Worm (Caenorhabditis elegans) whole organism, young adult: ENCODE results near the gene K05F1.14.

Experiments
- C17E4.6 ChIP-seq: fragments of 200-800 bp; sonication (Bioruptor generic); IDR thresholded peaks from 2 replicates; pipeline ENCODE4 v1.3.6; 2022; ENCODE audit warnings: missing genetic modification reagents, missing genetic modification characterization, missing compliant biosample characterization
- D2030.7 ChIP-seq: fragments of 200-800 bp; sonication (Bioruptor generic); IDR thresholded peaks from 2 replicates; pipeline ENCODE4 v1.3.6; 2022; ENCODE audit warnings: missing genetic modification reagents, missing genetic modification characterization, missing compliant biosample characterization
- F52B5.7 ChIP-seq: sonication (generic microtip); optimal IDR thresholded peaks from 2 replicates; lab custom pipeline; 2016; ENCODE audit warnings: mild to moderate bottlenecking, missing genetic modification characterization, missing compliant biosample characterization
- F57A8.1 ChIP-seq: fragments of 200-800 bp; sonication (Bioruptor generic); optimal IDR thresholded peaks from 2 replicates; lab custom pipeline; 2018; ENCODE audit warnings: mild to moderate bottlenecking, missing genetic modification characterization, moderate library complexity, missing compliant biosample characterization
- K11D2.4 ChIP-seq: fragments of 200-800 bp; sonication (Bioruptor generic); IDR thresholded peaks from 2 replicates; pipeline ENCODE4 v1.3.6; 2022; ENCODE audit warnings: missing genetic modification reagents, missing genetic modification characterization, missing compliant biosample characterization
- K12H6.12 ChIP-seq: fragments of 200-800 bp; sonication (Bioruptor generic); optimal IDR thresholded peaks from 2 replicates; lab custom pipeline; 2018; ENCODE audit warnings: mild to moderate bottlenecking, missing genetic modification characterization, missing compliant biosample characterization
- Y53G8AR.9 ChIP-seq: fragments of 200-800 bp; sonication (Bioruptor generic); conservative IDR thresholded peaks from 2 replicates; pipeline ENCODE4 v1.3.6; 2022; ENCODE audit warnings: missing genetic modification reagents, missing genetic modification characterization, missing compliant biosample characterization
- Y67H2A.10 ChIP-seq: fragments of 200-800 bp; sonication (Bioruptor generic); conservative IDR thresholded peaks from 2 replicates; pipeline ENCODE4 v1.3.6; 2022; ENCODE audit warnings: missing genetic modification reagents, missing genetic modification characterization, missing compliant biosample characterization
- akir-1 ChIP-seq: fragments of 200-800 bp; sonication (Bioruptor generic); optimal IDR thresholded peaks from 2 replicates; lab custom pipeline; 2018; ENCODE audit warnings: mild to moderate bottlenecking, missing genetic modification characterization, moderate library complexity, missing compliant biosample characterization
- ceh-27 ChIP-seq: fragments of 200-800 bp; sonication (Bioruptor generic); optimal IDR thresholded peaks from 2 replicates; lab custom pipeline; 2018; ENCODE audit warnings: mild to moderate bottlenecking, missing genetic modification characterization, moderate library complexity, missing compliant biosample characterization
- ceh-40 ChIP-seq: fragments of 200-800 bp; sonication (Bioruptor generic); IDR thresholded peaks from 2 replicates; pipeline ENCODE4 v1.3.6; 2022; ENCODE audit warnings: missing genetic modification characterization, missing compliant biosample characterization
- dpff-1 ChIP-seq: sonication (generic microtip); optimal IDR thresholded peaks from 2 replicates; lab custom pipeline; 2017; ENCODE audit warnings: mild to moderate bottlenecking, missing genetic modification characterization, missing compliant biosample characterization
- egl-44 ChIP-seq: fragments of 200-800 bp; sonication (Bioruptor generic); IDR thresholded peaks from 2 replicates; pipeline ENCODE4 v1.3.6; 2022; ENCODE audit warnings: missing genetic modification reagents, missing genetic modification characterization, missing compliant biosample characterization
- ekl-4 ChIP-seq: fragments of 200-800 bp; sonication (Bioruptor generic); IDR thresholded peaks from 2 replicates; pipeline ENCODE4 v1.3.6; 2022; ENCODE audit warnings: missing genetic modification reagents, missing genetic modification characterization, missing compliant biosample characterization
- fkh-3 ChIP-seq: sonication (generic microtip); optimal IDR thresholded peaks from 2 replicates; lab custom pipeline; 2016; ENCODE audit warnings: mild to moderate bottlenecking, missing genetic modification characterization, missing compliant biosample characterization
- hlh-26 ChIP-seq: fragments of 200-800 bp; sonication (Bioruptor generic); conservative IDR thresholded peaks from 2 replicates; pipeline ENCODE4 v1.3.6; 2022; ENCODE audit warnings: missing genetic modification reagents, missing genetic modification characterization, missing compliant biosample characterization
- hmg-20 ChIP-seq: fragments of 200-800 bp; sonication (Bioruptor generic); IDR thresholded peaks from 2 replicates; pipeline ENCODE4 v1.3.6; 2022; ENCODE audit warnings: missing genetic modification reagents, missing genetic modification characterization, missing compliant biosample characterization
- lag-1 ChIP-seq: fragments of 200-800 bp; sonication (Bioruptor generic); IDR thresholded peaks from 2 replicates; pipeline ENCODE4 v1.3.6; 2022; ENCODE audit warnings: missing genetic modification reagents, missing genetic modification characterization, missing compliant biosample characterization
- lin-35 ChIP-seq, 3 experiments: fragments of 150-350 bp in 2 of 3; sonication (generic microtip) in 1 of 3; optimal IDR thresholded peaks; 2 replicates each; lab custom pipeline; 2014 to 2018; ENCODE audit warnings: missing biosample characterization in 3 of 3, missing genetic modification characterization in 3 of 3, missing genetic modification reagents in 3 of 3
- lin-40 ChIP-seq: sonication (generic microtip); optimal IDR thresholded peaks from 2 replicates; lab custom pipeline; 2016; ENCODE audit warnings: missing genetic modification characterization, mild to moderate bottlenecking, missing compliant biosample characterization, missing genotype, missing genetic modification reagents
- madf-10 ChIP-seq: sonication (generic microtip); optimal IDR thresholded peaks from 2 replicates; lab custom pipeline; 2016; ENCODE audit warnings: mild to moderate bottlenecking, missing genetic modification characterization, missing compliant biosample characterization
- madf-6 ChIP-seq: fragments of 200-800 bp; sonication (Bioruptor generic); IDR thresholded peaks from 2 replicates; pipeline ENCODE4 v1.3.6; 2022; ENCODE audit warnings: missing genetic modification reagents, missing genetic modification characterization, missing compliant biosample characterization
- madf-8 ChIP-seq: fragments of 200-800 bp; sonication (Bioruptor generic); conservative IDR thresholded peaks from 2 replicates; pipeline ENCODE4 v1.3.6; 2022; ENCODE audit warnings: missing genetic modification reagents, missing genetic modification characterization, missing compliant biosample characterization
- mel-28 ChIP-seq: sonication (generic microtip); optimal IDR thresholded peaks from 2 replicates; lab custom pipeline; 2016; ENCODE audit warnings: borderline replicate concordance, mild to moderate bottlenecking, missing genetic modification characterization, missing compliant biosample characterization
- mxl-1 ChIP-seq: sonication (generic microtip); optimal IDR thresholded peaks from 2 replicates; lab custom pipeline; 2016; ENCODE audit warnings: missing genetic modification characterization, missing compliant biosample characterization
- nfya-1 ChIP-seq: sonication (generic microtip); optimal IDR thresholded peaks from 2 replicates; lab custom pipeline; 2017; ENCODE audit warnings: antibody characterized with exemption, missing compliant biosample characterization, missing genetic modification characterization, borderline replicate concordance; ENCODE audit not compliant: insufficient read depth
- nhr-27 ChIP-seq: fragments of 200-800 bp; sonication (Bioruptor generic); optimal IDR thresholded peaks from 2 replicates; lab custom pipeline; 2018; ENCODE audit warnings: mild to moderate bottlenecking, missing genetic modification characterization, moderate library complexity, missing compliant biosample characterization
- pbrm-1 ChIP-seq: fragments of 200-800 bp; sonication (Bioruptor generic); IDR thresholded peaks from 2 replicates; pipeline ENCODE4 v1.3.6; 2022; ENCODE audit warnings: missing genetic modification reagents, missing genetic modification characterization, missing compliant biosample characterization
- snpc-4 ChIP-seq, 5 experiments: fragments of 150-350 bp in 1 of 5; sonication (generic microtip) in 4 of 5; optimal IDR thresholded peaks; 2 replicates each; lab custom pipeline; 2014 to 2018; ENCODE audit warnings: missing genetic modification characterization in 5 of 5, missing biosample characterization in 3 of 5, antibody characterized with exemption in 2 of 5, mild to moderate bottlenecking in 2 of 5, missing compliant biosample characterization in 2 of 5, missing genotype in 2 of 5, moderate library complexity in 2 of 5, missing genetic modification reagents in 1 of 5
- somi-1 ChIP-seq: fragments of 200-800 bp; sonication (Bioruptor generic); optimal IDR thresholded peaks from 2 replicates; lab custom pipeline; 2018; ENCODE audit warnings: mild to moderate bottlenecking, missing genetic modification characterization, missing compliant biosample characterization
- tbx-9 ChIP-seq: sonication (generic microtip); optimal IDR thresholded peaks from 2 replicates; lab custom pipeline; 2016; ENCODE audit warnings: borderline replicate concordance, missing genetic modification characterization, inconsistent platforms, missing compliant biosample characterization
- tlf-1 ChIP-seq: fragments of 200-800 bp; sonication (Bioruptor generic); optimal IDR thresholded peaks from 2 replicates; lab custom pipeline; 2018; ENCODE audit warnings: mild to moderate bottlenecking, missing genetic modification characterization, missing compliant biosample characterization
- unc-130 ChIP-seq: sonication (generic microtip); optimal IDR thresholded peaks from 2 replicates; lab custom pipeline; 2016; ENCODE audit warnings: missing genetic modification reagents, missing genetic modification characterization, missing compliant biosample characterization
- unc-62 ChIP-seq: fragments of 150-350 bp; optimal IDR thresholded peaks from 2 replicates; lab custom pipeline; 2014; ENCODE audit warnings: missing biosample characterization, missing genetic modification reagents, missing genetic modification characterization
- zfh-2 ChIP-seq: fragments of 200-800 bp; sonication (Bioruptor generic); conservative IDR thresholded peaks from 2 replicates; pipeline ENCODE4 v1.3.6; 2022; ENCODE audit warnings: missing genetic modification reagents, missing genetic modification characterization, missing compliant biosample characterization
- ztf-26 ChIP-seq: sonication (generic microtip); optimal IDR thresholded peaks from 2 replicates; lab custom pipeline; 2017; ENCODE audit warnings: missing genetic modification characterization, missing compliant biosample characterization
- ztf-3 ChIP-seq: fragments of 200-800 bp; sonication (Bioruptor generic); optimal IDR thresholded peaks from 2 replicates; lab custom pipeline; 2018; ENCODE audit warnings: mild to moderate bottlenecking, missing genetic modification characterization, missing compliant biosample characterization
- ztf-6 ChIP-seq: fragments of 200-800 bp; sonication (Bioruptor generic); IDR thresholded peaks from 2 replicates; pipeline ENCODE4 v1.3.6; 2022; ENCODE audit warnings: missing genetic modification reagents, missing genetic modification characterization, missing compliant biosample characterization

The K05F1.14 gene

DNA sequence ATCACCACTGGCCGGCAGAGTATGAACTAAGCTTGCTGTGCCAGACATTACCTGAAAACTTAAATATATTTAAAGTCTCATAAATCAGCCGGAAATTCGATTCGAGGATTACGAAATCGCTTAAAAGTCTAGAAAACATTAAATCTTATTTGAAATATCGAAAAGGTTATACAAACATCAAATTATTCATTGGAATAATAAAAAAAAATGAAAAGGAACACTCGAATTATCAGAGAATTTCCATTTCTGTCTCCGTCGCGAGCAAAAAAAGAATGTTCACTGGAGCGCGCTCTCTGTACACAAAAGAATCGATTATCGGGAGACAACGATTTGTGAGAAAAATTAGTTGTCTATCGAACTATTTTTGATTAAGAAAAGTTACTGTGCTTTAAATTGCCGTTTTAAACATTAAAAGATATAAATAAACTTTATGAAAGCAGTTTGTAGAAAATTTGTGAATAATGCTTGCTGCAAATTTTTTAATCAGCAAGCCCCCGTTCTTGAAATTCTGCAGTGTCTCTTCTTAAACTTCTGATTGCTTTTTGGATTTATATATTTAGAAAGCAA is 43.8 kb upstream of the K05F1.14 start, which contains the start of gene fzo-1 (continued):
- TF ChIP-seq Y53G8AR.9 (GFP tag; lab: Robert Waterston, UW) (no peak), ekl-4 (no peak), nhr-27 (tag; lab: Kevin White, UChicago) (no peak), Y67H2A.10 (GFP tag; lab: Robert Waterston, UW) (no peak), ztf-3 (GFP tag; lab: Kevin White, UChicago) (no peak), madf-10 (no peak), tlf-1 (GFP tag; lab: Kevin White, UChicago) (no peak), lag-1 (no peak), unc-130 (GFP tag; lab: Kevin White, UChicago) (peak; percentile 48), D2030.7 (no peak), zfh-2 (GFP tag; lab: Robert Waterston, UW) (no peak), ztf-26 (tag; lab: Kevin White, UChicago) (no peak), K12H6.12 (tag; lab: Kevin White, UChicago) (peak; percentile 18), akir-1 (GFP tag; lab: Kevin White, UChicago) (peak; percentile 15), hmg-20 (no peak), unc-62 (GFP tag; lab: Kevin White, UChicago) (no peak), ceh-40 (GFP tag; lab: Robert Waterston, UW) (no peak), K11D2.4 (GFP tag; lab: Robert Waterston, UW) (no peak), madf-6 (no peak), F57A8.1 (GFP tag; lab: Kevin White, UChicago) (no peak), pbrm-1 (GFP tag; lab: Robert Waterston, UW) (no peak), snpc-4 (GFP tag; optimal IDR thresholded peaks at IDR 0.05; lab: Kevin White, UChicago) (no peak), snpc-4 (tag; optimal IDR thresholded peaks at IDR 0.05; lab: Kevin White, UChicago) (peak in 2 of 4 experiments; percentile 5 to 49), ceh-27 (GFP tag; lab: Kevin White, UChicago) (peak; percentile 33), hlh-26 (GFP tag; lab: Robert Waterston, UW) (no peak), lin-40 (no peak)

DNA sequence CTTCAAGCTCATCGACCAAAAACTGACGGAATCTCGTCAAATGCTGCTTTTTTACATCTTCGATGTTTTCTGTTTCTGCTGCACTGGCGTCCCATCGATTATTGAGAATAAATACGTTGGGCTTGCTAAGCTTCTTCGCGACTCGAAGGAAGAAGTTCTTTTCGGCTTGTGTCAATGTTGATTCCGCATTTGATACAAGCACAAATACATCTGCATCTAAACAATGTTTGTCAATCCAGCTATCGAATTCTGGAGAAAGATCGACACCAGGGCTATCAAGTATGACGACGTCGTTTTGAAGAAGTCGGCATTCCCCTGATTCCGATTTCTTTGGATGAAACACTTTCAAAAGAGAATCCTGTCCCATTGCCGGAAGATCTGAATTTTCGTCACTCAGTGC is 42.8 kb upstream of the K05F1.14 start:
- TF ChIP-seq tbx-9 (tag; lab: Kevin White, UChicago) (no peak), C17E4.6 (GFP tag; lab: Robert Waterston, UW) (no peak), K12H6.12 (tag; lab: Kevin White, UChicago) (no peak)

DNA sequence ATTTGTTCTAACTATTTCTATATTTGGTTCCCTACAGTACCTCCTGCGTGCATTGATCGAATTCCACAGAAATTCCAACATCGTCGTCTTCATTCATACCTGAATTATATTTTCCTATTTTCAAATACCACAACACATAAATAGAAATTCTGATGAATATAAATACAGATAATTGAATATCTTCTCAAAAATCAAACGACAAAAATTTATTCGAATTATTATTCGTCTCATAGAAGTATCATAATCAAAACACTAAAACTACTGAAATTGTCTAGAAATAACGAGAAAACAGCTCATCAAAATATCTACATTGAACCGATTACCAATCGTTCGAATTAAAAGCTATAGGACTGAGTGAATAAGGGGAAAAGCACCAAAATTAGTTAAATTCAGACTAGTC is 40.7 kb upstream of the K05F1.14 start, which contains the start of gene gtap-1:
Gene gtap-1, minus strand, starts transcription at position 101 of the 400 bp plus-strand sequence.
- no peak for TF ChIP-seq ztf-26 (tag; lab: Kevin White, UChicago)
- TF ChIP-seq mxl-1 (tag; lab: Kevin White, UChicago) = no peak
- no peak for TF ChIP-seq zfh-2 (GFP tag; lab: Robert Waterston, UW)
- TF ChIP-seq lin-35 (GFP tag; optimal IDR thresholded peaks at IDR 0.05; lab: Kevin White, UChicago) = no peak
- TF ChIP-seq madf-8 (GFP tag; lab: Robert Waterston, UW) = no peak
- no peak for TF ChIP-seq egl-44
- TF ChIP-seq lag-1 = no peak
- no peak for TF ChIP-seq ztf-6
- no peak for TF ChIP-seq nfya-1 (tag; lab: Kevin White, UChicago)
- TF ChIP-seq mel-28 = no peak
- no peak for TF ChIP-seq snpc-4 (GFP tag; optimal IDR thresholded peaks at IDR 0.05; lab: Kevin White, UChicago)
- no peak for TF ChIP-seq snpc-4 (tag; optimal IDR thresholded peaks at IDR 0.05; lab: Kevin White, UChicago)
- TF ChIP-seq somi-1 (GFP tag; lab: Kevin White, UChicago) = no peak
- no peak for TF ChIP-seq fkh-3 (tag; lab: Kevin White, UChicago)
- no peak for TF ChIP-seq F52B5.7 (tag; lab: Kevin White, UChicago)
- TF ChIP-seq dpff-1 (tag; lab: Kevin White, UChicago) = no peak
